Fruit fly (Drosophila melanogaster) whole organism, pupa: ENCODE data around the gene Taf8.

Experiments
- CG34367 ChIP-seq: fragments of 200-800 bp; sonication (Bioruptor generic); optimal IDR thresholded peaks from 2 replicates; lab custom pipeline; 2018; ENCODE audit warnings: missing biosample characterization, mild to moderate bottlenecking, missing genetic modification characterization
- CG4496 ChIP-seq: fragments of 200-800 bp; sonication (Bioruptor generic); IDR thresholded peaks from 3 replicates; pipeline ENCODE4 v1.3.6; 2022; ENCODE audit warnings: missing biosample characterization, missing genetic modification characterization
- CG8159 ChIP-seq: fragments of 200-800 bp; sonication (Bioruptor generic); optimal IDR thresholded peaks from 3 replicates; lab custom pipeline; 2018; ENCODE audit warnings: missing biosample characterization, mild to moderate bottlenecking, missing genetic modification characterization, moderate library complexity
- CG8301 ChIP-seq: fragments of 200-800 bp; sonication (Bioruptor generic); optimal IDR thresholded peaks from 2 replicates; lab custom pipeline; 2018; ENCODE audit warnings: missing biosample characterization, mild to moderate bottlenecking, missing genetic modification characterization
- CG9948 ChIP-seq: fragments of 200-800 bp; sonication (Bioruptor generic); optimal IDR thresholded peaks from 2 replicates; lab custom pipeline; 2018; ENCODE audit warnings: missing biosample characterization, mild to moderate bottlenecking, missing genetic modification characterization, moderate library complexity
- D1 ChIP-seq: fragments of 200-800 bp; sonication (Bioruptor generic); optimal IDR thresholded peaks from 2 replicates; lab custom pipeline; 2018; ENCODE audit warnings: missing biosample characterization, mild to moderate bottlenecking, missing genetic modification characterization, moderate library complexity
- EcR ChIP-seq: fragments of 200-800 bp; sonication (Bioruptor generic); optimal IDR thresholded peaks from 3 replicates; lab custom pipeline; 2019; ENCODE audit warnings: missing biosample characterization, missing genetic modification characterization, mild to moderate bottlenecking, moderate library complexity, missing genetic modification reagents
- Pif1A ChIP-seq: fragments of 200-800 bp; sonication (Bioruptor generic); optimal IDR thresholded peaks from 3 replicates; lab custom pipeline; 2016; ENCODE audit warnings: missing biosample characterization, missing genetic modification characterization
- fd96Ca ChIP-seq: fragments of 200-800 bp; sonication (Bioruptor generic); IDR thresholded peaks from 3 replicates; pipeline ENCODE4 v1.3.6; 2022; ENCODE audit warnings: missing biosample characterization, missing genetic modification characterization
- gl ChIP-seq: fragments of 200-800 bp; sonication (Bioruptor generic); optimal IDR thresholded peaks from 2 replicates; lab custom pipeline; 2018; ENCODE audit warnings: missing biosample characterization, mild to moderate bottlenecking, missing genetic modification characterization
- rn ChIP-seq: fragments of 200-800 bp; sonication (Bioruptor generic); IDR thresholded peaks from 2 replicates; pipeline ENCODE4 v1.3.6; 2022; ENCODE audit warnings: missing biosample characterization, missing genetic modification characterization

dm6 chrX:18125520-18125919 is 23.8 kb downstream of the Taf8 start:
- TF ChIP-seq rn (GFP tag; lab: Robert Waterston, UW) (no peak), D1 (tag; lab: Kevin White, UChicago) (no peak), EcR (GFP tag; lab: Kevin White, UChicago) (no peak), CG4496 (GFP tag; lab: Robert Waterston, UW) (no peak), CG8301 (no peak), Pif1A (GFP tag; lab: Kevin White, UChicago) (no peak), fd96Ca (GFP tag; lab: Robert Waterston, UW) (no peak), gl (tag; lab: Kevin White, UChicago) (no peak), CG9948 (no peak), CG8159 (tag; lab: Kevin White, UChicago) (no peak), CG34367 (no peak)
